Fruit fly (Drosophila melanogaster) whole organism, embryonic: Measurements from ENCODE around the gene CG43679.

Experiments used
- Asciz ChIP-seq: fragments of 200-800 bp; sonication (Bioruptor generic); optimal IDR thresholded peaks from 2 replicates; lab custom pipeline; 2017; ENCODE audit warnings: missing biosample characterization, mild to moderate bottlenecking, missing genetic modification characterization, missing genetic modification reagents
- Bgb ChIP-seq: fragments of 200-800 bp; sonication (Bioruptor generic); IDR thresholded peaks from 2 replicates; pipeline ENCODE4 v1.3.6; 2022; ENCODE audit warnings: missing biosample characterization, missing genetic modification characterization; ENCODE audit not compliant: partially characterized antibody
- CG11560 ChIP-seq: fragments of 200-800 bp; sonication (Bioruptor generic); IDR thresholded peaks from 3 replicates; pipeline ENCODE4 v1.3.6; 2022; ENCODE audit warnings: missing biosample characterization, missing genetic modification characterization
- CG12155 ChIP-seq: fragments of 200-800 bp; sonication (Bioruptor generic); optimal IDR thresholded peaks from 3 replicates; lab custom pipeline; 2016; ENCODE audit warnings: missing biosample characterization, missing genetic modification characterization
- CG12391 ChIP-seq: fragments of 200-800 bp; sonication (Bioruptor generic); optimal IDR thresholded peaks from 3 replicates; lab custom pipeline; 2018; ENCODE audit warnings: missing biosample characterization, mild to moderate bottlenecking, missing genetic modification characterization, moderate library complexity
- CG13123 ChIP-seq: fragments of 200-800 bp; sonication (Bioruptor generic); optimal IDR thresholded peaks from 2 replicates; lab custom pipeline; 2016; ENCODE audit warnings: missing biosample characterization, missing genetic modification characterization
- CG13296 ChIP-seq: fragments of 200-800 bp; sonication (Bioruptor generic); optimal IDR thresholded peaks from 3 replicates; lab custom pipeline; 2018; ENCODE audit warnings: missing biosample characterization, mild to moderate bottlenecking, missing genetic modification characterization
- CG14667 ChIP-seq: fragments of 200-800 bp; sonication (Bioruptor generic); IDR thresholded peaks from 2 replicates; pipeline ENCODE4 v1.3.6; 2022; ENCODE audit warnings: missing biosample characterization, missing genetic modification characterization
- CG15269 ChIP-seq: fragments of 200-800 bp; sonication (Bioruptor generic); optimal IDR thresholded peaks from 2 replicates; lab custom pipeline; 2018; ENCODE audit warnings: missing biosample characterization, mild to moderate bottlenecking, missing genetic modification characterization, moderate library complexity
- CG15479 ChIP-seq: fragments of 200-800 bp; sonication (Bioruptor generic); optimal IDR thresholded peaks from 3 replicates; lab custom pipeline; 2019; ENCODE audit warnings: missing biosample characterization, mild to moderate bottlenecking, missing genetic modification characterization, moderate library complexity
- CG15601 ChIP-seq: fragments of 200-800 bp; sonication (Bioruptor generic); optimal IDR thresholded peaks from 3 replicates; lab custom pipeline; 2019; ENCODE audit warnings: missing biosample characterization, mild to moderate bottlenecking, missing genetic modification characterization, moderate library complexity
- CG1603 ChIP-seq: fragments of 200-800 bp; sonication (Bioruptor generic); optimal IDR thresholded peaks from 2 replicates; lab custom pipeline; 2019; ENCODE audit warnings: missing biosample characterization, mild to moderate bottlenecking, missing genetic modification characterization, moderate library complexity
- CG17361 ChIP-seq: fragments of 200-800 bp; sonication (Bioruptor generic); IDR thresholded peaks from 3 replicates; pipeline ENCODE4 v1.3.6; 2022; ENCODE audit warnings: missing biosample characterization, missing genetic modification characterization
- CG18599 ChIP-seq: fragments of 200-800 bp; sonication (Bioruptor generic); optimal IDR thresholded peaks from 3 replicates; lab custom pipeline; 2017; ENCODE audit warnings: missing biosample characterization, missing genetic modification characterization, mild to moderate bottlenecking, moderate library complexity, missing genetic modification reagents
- CG2889 ChIP-seq: fragments of 200-800 bp; sonication (Bioruptor generic); IDR thresholded peaks from 3 replicates; pipeline ENCODE4 v1.3.6; 2022; ENCODE audit warnings: missing biosample characterization, missing genetic modification characterization
- CG31365 ChIP-seq: fragments of 200-800 bp; sonication (Bioruptor generic); optimal IDR thresholded peaks from 2 replicates; lab custom pipeline; 2018; ENCODE audit warnings: missing biosample characterization, mild to moderate bottlenecking, missing genetic modification characterization
- CG31441 ChIP-seq: fragments of 200-800 bp; sonication (Bioruptor generic); IDR thresholded peaks from 2 replicates; pipeline ENCODE4 v1.3.6; 2022; ENCODE audit warnings: missing biosample characterization, missing genetic modification characterization
- CG42726 ChIP-seq: fragments of 200-800 bp; sonication (Bioruptor generic); IDR thresholded peaks from 2 replicates; pipeline ENCODE4 v1.3.6; 2022; ENCODE audit warnings: missing biosample characterization, missing genetic modification characterization; ENCODE audit not compliant: partially characterized antibody
- CG4617 ChIP-seq: fragments of 200-800 bp; sonication (Bioruptor generic); optimal IDR thresholded peaks from 3 replicates; lab custom pipeline; 2016; ENCODE audit warnings: missing biosample characterization, missing genetic modification characterization, borderline replicate concordance
- CG5180 ChIP-seq: fragments of 200-800 bp; sonication (Bioruptor generic); optimal IDR thresholded peaks from 3 replicates; lab custom pipeline; 2017; ENCODE audit warnings: missing biosample characterization, missing genetic modification characterization, mild to moderate bottlenecking, moderate library complexity, missing genetic modification reagents
- CG5953 ChIP-seq: fragments of 200-800 bp; sonication (Bioruptor generic); IDR thresholded peaks from 2 replicates; pipeline ENCODE4 v1.3.6; 2022; ENCODE audit warnings: missing biosample characterization, missing genetic modification characterization
- CG7963 ChIP-seq: fragments of 200-800 bp; sonication (Bioruptor generic); IDR thresholded peaks from 3 replicates; pipeline ENCODE4 v1.3.6; 2022; ENCODE audit warnings: missing biosample characterization, missing genetic modification characterization; ENCODE audit not compliant: partially characterized antibody
- D19A ChIP-seq: fragments of 200-800 bp; optimal IDR thresholded peaks from 3 replicates; lab custom pipeline; 2019; ENCODE audit warnings: missing biosample characterization, mild to moderate bottlenecking, missing genetic modification characterization, moderate library complexity
- Ets65A ChIP-seq: fragments of 200-800 bp; sonication (Bioruptor generic); peaks from one replicate; lab custom pipeline; 2016; ENCODE audit warnings: missing biosample characterization, missing genetic modification characterization
- Hmx ChIP-seq: fragments of 200-800 bp; sonication (Bioruptor generic); optimal IDR thresholded peaks from 2 replicates; lab custom pipeline; 2016; ENCODE audit warnings: missing biosample characterization, missing genetic modification characterization
- Lpt ChIP-seq: fragments of >200 bp; optimal IDR thresholded peaks from 2 replicates; lab custom pipeline; 2018; ENCODE audit warnings: missing biosample characterization, missing genetic modification characterization
- NC2β ChIP-seq: fragments of 200-800 bp; sonication (Bioruptor generic); optimal IDR thresholded peaks from 2 replicates; lab custom pipeline; 2016; ENCODE audit warnings: missing biosample characterization, missing genetic modification characterization
- Nf-YC ChIP-seq: fragments of 200-800 bp; optimal IDR thresholded peaks from 3 replicates; lab custom pipeline; 2019; ENCODE audit warnings: missing biosample characterization, mild to moderate bottlenecking, missing genetic modification characterization, moderate library complexity
- NfI ChIP-seq: fragments of 200-800 bp; sonication (Bioruptor generic); optimal IDR thresholded peaks from 3 replicates; lab custom pipeline; 2018; ENCODE audit warnings: missing biosample characterization, mild to moderate bottlenecking, missing genetic modification characterization, moderate library complexity
- Optix ChIP-seq: fragments of 200-800 bp; sonication (Bioruptor generic); IDR thresholded peaks from 3 replicates; pipeline ENCODE4 v1.3.6; 2022; ENCODE audit warnings: missing biosample characterization, missing genetic modification characterization
- Sry-β ChIP-seq: fragments of 200-800 bp; sonication (Bioruptor generic); optimal IDR thresholded peaks from 2 replicates; lab custom pipeline; 2018; ENCODE audit warnings: missing biosample characterization, mild to moderate bottlenecking, missing genetic modification characterization, moderate library complexity
- Xbp1 ChIP-seq: fragments of 200-800 bp; sonication (Bioruptor generic); optimal IDR thresholded peaks from 3 replicates; lab custom pipeline; 2016; ENCODE audit warnings: missing biosample characterization, mild to moderate bottlenecking, missing genetic modification characterization
- bowl ChIP-seq: fragments of 200-800 bp; sonication (Bioruptor generic); IDR thresholded peaks from 2 replicates; pipeline ENCODE4 v1.3.6; 2022; ENCODE audit warnings: missing biosample characterization, missing genetic modification characterization
- chm ChIP-seq: fragments of 200-800 bp; sonication (Bioruptor generic); IDR thresholded peaks from 2 replicates; pipeline ENCODE4 v1.3.6; 2022; ENCODE audit warnings: missing biosample characterization, missing genetic modification characterization
- corto ChIP-seq: fragments of 200-800 bp; sonication (Bioruptor generic); optimal IDR thresholded peaks from 2 replicates; lab custom pipeline; 2016; ENCODE audit warnings: missing biosample characterization, mild to moderate bottlenecking, missing genetic modification characterization, moderate library complexity
- da ChIP-seq: fragments of 200-800 bp; sonication (Bioruptor generic); optimal IDR thresholded peaks from 2 replicates; lab custom pipeline; 2016; ENCODE audit warnings: missing biosample characterization, missing genetic modification characterization
- gcm ChIP-seq: fragments of 200-800 bp; sonication (Bioruptor generic); optimal IDR thresholded peaks from 2 replicates; lab custom pipeline; 2019; ENCODE audit warnings: missing biosample characterization, mild to moderate bottlenecking, missing genetic modification characterization, moderate library complexity
- grau ChIP-seq: fragments of 200-800 bp; optimal IDR thresholded peaks from 3 replicates; lab custom pipeline; 2019; ENCODE audit warnings: missing biosample characterization, mild to moderate bottlenecking, missing genetic modification characterization, moderate library complexity
- her ChIP-seq: fragments of 200-800 bp; sonication (Bioruptor generic); optimal IDR thresholded peaks from 2 replicates; lab custom pipeline; 2016; ENCODE audit warnings: missing biosample characterization, missing genetic modification characterization
- hkb ChIP-seq, 2 experiments: fragments of 200-800 bp in 1 of 2; fragments of >200 bp in 1 of 2; sonication (Bioruptor generic) in 1 of 2; IDR thresholded peaks in 1 of 2; optimal IDR thresholded peaks in 1 of 2; 2 replicates each; pipeline versions ENCODE4 v1.3.6 to Lab custom; 2017 to 2022; ENCODE audit warnings: missing biosample characterization in 1 of 2, missing genetic modification characterization in 1 of 2
- hth ChIP-seq: fragments of >200 bp; optimal IDR thresholded peaks from 2 replicates; lab custom pipeline; 2017; ENCODE audit warnings: inconsistent platforms
- insv ChIP-seq, 2 experiments: fragments of 200-800 bp; sonication (Bioruptor generic); optimal IDR thresholded peaks; 3 replicates each; lab custom pipeline; 2016 to 2018; ENCODE audit warnings: missing biosample characterization in 2 of 2, missing genetic modification characterization in 2 of 2
- inv ChIP-seq: fragments of 200-800 bp; sonication (Bioruptor generic); IDR thresholded peaks from 2 replicates; pipeline ENCODE4 v1.3.6; 2022; ENCODE audit warnings: missing biosample characterization, missing genetic modification characterization; ENCODE audit not compliant: partially characterized antibody
- lmd ChIP-seq: fragments of 200-800 bp; sonication (Bioruptor generic); IDR thresholded peaks from 2 replicates; pipeline ENCODE4 v1.3.6; 2022; ENCODE audit warnings: missing biosample characterization, missing genetic modification characterization
- lov ChIP-seq, 2 experiments: fragments of 200-800 bp in 1 of 2; fragments of >200 bp in 1 of 2; sonication (Bioruptor generic) in 1 of 2; IDR thresholded peaks in 1 of 2; optimal IDR thresholded peaks in 1 of 2; 2 replicates in 1 of 2; 3 replicates in 1 of 2; pipeline versions ENCODE4 v1.3.6 to Lab custom; 2017 to 2022; ENCODE audit warnings: missing biosample characterization in 1 of 2, missing genetic modification characterization in 1 of 2
- odd ChIP-seq: fragments of 200-800 bp; sonication (Bioruptor generic); optimal IDR thresholded peaks from 2 replicates; lab custom pipeline; 2017; ENCODE audit warnings: missing biosample characterization, mild to moderate bottlenecking, missing genetic modification characterization
- sna ChIP-seq: fragments of 200-800 bp; sonication (Bioruptor generic); IDR thresholded peaks from 2 replicates; pipeline ENCODE4 v1.3.6; 2022; ENCODE audit warnings: missing biosample characterization, missing genetic modification characterization; ENCODE audit not compliant: partially characterized antibody
- zf30C ChIP-seq: fragments of 200-800 bp; sonication (Bioruptor generic); optimal IDR thresholded peaks from 3 replicates; lab custom pipeline; 2018; ENCODE audit warnings: missing biosample characterization, mild to moderate bottlenecking, missing genetic modification characterization

The CG43679 gene

dm6 chr3L:15094589-15095288 lies 43.5 kb upstream of the CG43679 start, which contains the start of the genes sstn, Plp and GlyRS:
Gene sstn, minus strand, starts transcription at chr3L:15094719.
Gene Plp, minus strand, starts transcription at chr3L:15094724.
Gene GlyRS, plus strand, starts transcription at chr3L:15095142.
- TF ChIP-seq bowl (GFP tag; lab: Robert Waterston, UW) (no peak), sna (GFP tag; lab: Robert Waterston, UW) (peak; percentile 39), lov (optimal IDR thresholded peaks at IDR 0.05; lab: Kevin White, UChicago) (no peak), lov (GFP tag; IDR thresholded peaks at IDR 0.05; lab: Robert Waterston, UW) (no peak), Optix (GFP tag; lab: Robert Waterston, UW) (no peak), Ets65A (GFP tag; lab: Kevin White, UChicago) (peak; percentile 41), Asciz (peak; percentile 23), da (no peak), CG12391 (tag; lab: Kevin White, UChicago) (peak; percentile 65), CG13123 (GFP tag; lab: Kevin White, UChicago) (peak; percentile 22), CG2889 (GFP tag; lab: Robert Waterston, UW) (no peak), NC2β (GFP tag; lab: Kevin White, UChicago) (no peak), CG5180 (peak; percentile 27), CG5953 (GFP tag; lab: Robert Waterston, UW) (no peak), CG15479 (peak; percentile 90), CG14667 (GFP tag; lab: Robert Waterston, UW) (no peak), CG15601 (tag; lab: Kevin White, UChicago) (peak; percentile 33), her (GFP tag; lab: Kevin White, UChicago) (no peak), CG42726 (GFP tag; lab: Robert Waterston, UW) (no peak), Hmx (GFP tag; lab: Kevin White, UChicago) (no peak), chm (GFP tag; lab: Robert Waterston, UW) (no peak), CG17361 (GFP tag; lab: Robert Waterston, UW) (peak; percentile 78), gcm (peak; percentile 22), CG13296 (peak; percentile 49), Xbp1 (GFP tag; lab: Kevin White, UChicago) (peak; percentile 40), CG18599 (peak; percentile 59), Nf-YC (peak; percentile 59), CG11560 (no peak), lmd (GFP tag; lab: Robert Waterston, UW) (no peak), Sry-β (peak; percentile 95), CG1603 (tag; lab: Kevin White, UChicago) (no peak), hkb (optimal IDR thresholded peaks at IDR 0.05; lab: Kevin White, UChicago) (no peak), hkb (GFP tag; IDR thresholded peaks at IDR 0.05; lab: Robert Waterston, UW) (no peak), CG12155 (GFP tag; lab: Kevin White, UChicago) (peak; percentile 31), corto (GFP tag; lab: Kevin White, UChicago) (peak; percentile 18), CG15269 (peak; percentile 33), CG7963 (peak; percentile 39; the same call in 1 of the 3 replicates), hth (lab: Kevin White, UChicago) (no peak), CG31441 (GFP tag; lab: Robert Waterston, UW) (peak; percentile 85), Lpt (GFP tag; lab: Kevin White, UChicago) (no peak), insv (GFP tag; optimal IDR thresholded peaks at IDR 0.05; lab: Kevin White, UChicago) (peak in 1 of 2 experiments; percentile 8), odd (GFP tag; lab: Kevin White, UChicago) (no peak), grau (tag; lab: Kevin White, UChicago) (peak; percentile 57), D19A (peak; percentile 33), CG4617 (GFP tag; lab: Kevin White, UChicago) (peak; percentile 35), inv (peak; percentile 49), CG31365 (tag; lab: Kevin White, UChicago) (no peak), Bgb (peak; percentile 55), NfI (GFP tag; lab: Kevin White, UChicago) (peak; percentile 57), zf30C (no peak)
